Worm (Caenorhabditis elegans): ENCODE measurements around the gene Y56A3A.7.

DNA sequence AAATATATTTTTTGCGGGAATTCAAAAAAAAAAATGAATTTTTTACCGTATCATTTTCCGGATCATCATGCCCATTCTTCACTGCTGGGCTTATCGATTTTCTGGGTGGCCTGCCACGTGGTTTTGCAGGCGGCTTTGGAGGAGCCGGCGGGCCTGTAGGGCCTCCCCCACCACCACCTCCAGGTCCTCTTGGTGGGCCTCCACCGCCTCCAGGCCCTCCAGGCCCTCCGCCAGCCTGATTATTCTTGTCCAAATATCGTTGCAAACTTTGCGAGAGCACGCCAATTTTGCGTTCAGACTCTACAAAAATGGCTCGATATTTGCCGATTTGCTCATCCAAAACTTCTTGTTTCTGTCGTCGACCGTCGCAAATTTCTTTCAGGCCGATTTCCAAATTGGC, 4.3 kb upstream of the Y56A3A.7 start:
- no peak for TF ChIP-seq him-1 (tag; optimal IDR thresholded peaks at IDR 0.05)
- TF ChIP-seq dao-5 (tag; optimal IDR thresholded peaks at IDR 0.05): no peak
